Worm (Caenorhabditis elegans) whole organism, L3 larva: ENCODE data around the gene pot-1.

Source experiments
- R02D3.7 ChIP-seq: fragments of 150-350 bp; optimal IDR thresholded peaks from 2 replicates; lab custom pipeline; 2014; ENCODE audit warnings: missing biosample characterization, missing genetic modification characterization
- ceh-16 ChIP-seq: sonication (generic microtip); optimal IDR thresholded peaks from 2 replicates; lab custom pipeline; 2017; ENCODE audit warnings: missing biosample characterization, missing genetic modification characterization
- ceh-28 ChIP-seq: fragments of 150-350 bp; optimal IDR thresholded peaks from 2 replicates; lab custom pipeline; 2014; ENCODE audit warnings: missing biosample characterization, missing genetic modification reagents, missing genetic modification characterization
- ceh-82 ChIP-seq: fragments of 150-350 bp; optimal IDR thresholded peaks from 2 replicates; lab custom pipeline; 2014; ENCODE audit warnings: missing biosample characterization, missing genetic modification characterization
- ceh-9 ChIP-seq: sonication (generic microtip); optimal IDR thresholded peaks from 2 replicates; lab custom pipeline; 2018; ENCODE audit warnings: missing biosample characterization, missing genetic modification characterization
- egl-27 ChIP-seq: sonication (generic microtip); optimal IDR thresholded peaks from 4 replicates; lab custom pipeline; 2017; ENCODE audit warnings: missing biosample characterization, missing genetic modification reagents, missing genetic modification characterization
- elt-1 ChIP-seq: fragments of 150-350 bp; optimal IDR thresholded peaks from 2 replicates; lab custom pipeline; 2014; ENCODE audit warnings: missing biosample characterization, missing genetic modification characterization
- elt-2 ChIP-seq: sonication (generic microtip); optimal IDR thresholded peaks from 2 replicates; lab custom pipeline; 2016; ENCODE audit warnings: missing genetic modification reagents, mild to moderate bottlenecking, missing genetic modification characterization, missing compliant biosample characterization
- jun-1 ChIP-seq: fragments of 150-350 bp; optimal IDR thresholded peaks from 2 replicates; lab custom pipeline; 2014; ENCODE audit warnings: missing biosample characterization, missing genetic modification reagents, missing genetic modification characterization
- lin-15B ChIP-seq: fragments of 150-350 bp; optimal IDR thresholded peaks from 2 replicates; lab custom pipeline; 2014; ENCODE audit warnings: missing biosample characterization, missing genetic modification characterization
- lin-39 ChIP-seq: fragments of 150-350 bp; optimal IDR thresholded peaks from 2 replicates; lab custom pipeline; 2018; ENCODE audit warnings: missing biosample characterization, missing genetic modification reagents, missing genetic modification characterization
- mml-1 ChIP-seq: fragments of 150-350 bp; sonication (generic microtip); optimal IDR thresholded peaks from 3 replicates; lab custom pipeline; 2014; ENCODE audit warnings: missing biosample characterization, missing genetic modification characterization
- nfya-1 ChIP-seq: sonication (generic microtip); optimal IDR thresholded peaks from 2 replicates; lab custom pipeline; 2017; ENCODE audit warnings: missing genetic modification characterization, mild to moderate bottlenecking, missing compliant biosample characterization, antibody characterized with exemption, moderate library complexity; ENCODE audit not compliant: insufficient read depth
- nhr-237 ChIP-seq: fragments of 150-350 bp; optimal IDR thresholded peaks from 2 replicates; lab custom pipeline; 2014; ENCODE audit warnings: missing biosample characterization, missing genetic modification characterization
- nhr-25 ChIP-seq: sonication (generic microtip); optimal IDR thresholded peaks from 2 replicates; lab custom pipeline; 2017; ENCODE audit warnings: missing biosample characterization, missing genetic modification characterization
- nhr-28 ChIP-seq: fragments of 150-350 bp; optimal IDR thresholded peaks from 2 replicates; lab custom pipeline; 2014; ENCODE audit warnings: missing biosample characterization, missing genetic modification characterization
- nhr-43 ChIP-seq: sonication (generic microtip); optimal IDR thresholded peaks from 2 replicates; lab custom pipeline; 2016; ENCODE audit warnings: mild to moderate bottlenecking, missing genetic modification characterization, missing compliant biosample characterization; ENCODE audit not compliant: poor library complexity, severe bottlenecking
- nhr-76 ChIP-seq: fragments of 150-350 bp; sonication (generic microtip); optimal IDR thresholded peaks from 5 replicates; lab custom pipeline; 2014; ENCODE audit warnings: missing biosample characterization, missing genetic modification characterization
- pha-4 ChIP-seq: fragments of 150-350 bp; optimal IDR thresholded peaks from 2 replicates; lab custom pipeline; 2014; ENCODE audit warnings: missing biosample characterization, missing genetic modification reagents, missing genetic modification characterization
- pqm-1 ChIP-seq: fragments of 150-350 bp; optimal IDR thresholded peaks from 2 replicates; lab custom pipeline; 2017; ENCODE audit warnings: missing biosample characterization, missing genetic modification characterization, inconsistent platforms
- snpc-4 ChIP-seq: fragments of 150-350 bp; optimal IDR thresholded peaks from 2 replicates; lab custom pipeline; 2014; ENCODE audit warnings: missing biosample characterization, missing genetic modification characterization
- unc-39 ChIP-seq: sonication (generic microtip); optimal IDR thresholded peaks from 4 replicates; lab custom pipeline; 2017; ENCODE audit warnings: missing biosample characterization, missing genetic modification characterization
- zag-1 ChIP-seq: fragments of 150-350 bp; optimal IDR thresholded peaks from 2 replicates; lab custom pipeline; 2014; ENCODE audit warnings: missing biosample characterization, missing genetic modification characterization
- ztf-11 ChIP-seq: fragments of 150-350 bp; optimal IDR thresholded peaks from 2 replicates; lab custom pipeline; 2014; ENCODE audit warnings: missing biosample characterization, missing genetic modification characterization

The pot-1 gene

DNA sequence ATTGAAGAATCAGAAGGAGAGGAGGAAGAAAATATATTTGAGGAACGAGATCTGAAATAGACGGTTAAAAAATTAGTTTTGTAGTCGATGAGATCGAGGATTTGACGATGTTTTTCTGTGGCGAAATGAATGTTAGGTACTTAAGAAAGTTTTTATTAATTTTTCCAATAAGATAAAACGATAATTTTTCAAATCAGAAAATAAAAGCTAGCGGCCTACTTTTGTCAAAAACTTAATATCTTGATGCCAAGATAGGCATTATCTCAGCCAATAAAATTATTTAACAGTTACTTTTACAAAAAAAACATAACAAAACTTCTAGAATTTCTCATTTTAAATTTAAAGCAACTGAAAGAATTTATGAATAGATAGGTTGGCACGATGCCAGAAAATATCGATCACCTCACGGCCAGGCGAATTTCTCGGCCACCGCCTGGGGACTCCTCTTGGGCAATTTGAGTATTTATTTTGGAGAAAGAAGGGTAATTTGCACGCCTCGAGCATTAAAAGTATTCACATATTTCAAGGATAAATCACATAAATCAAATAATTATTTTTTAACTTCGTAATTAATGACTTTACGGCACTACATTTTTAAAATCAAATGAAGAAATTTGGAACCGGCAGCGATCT is 45.7 kb downstream of the pot-1 start, which contains the start of gene fubl-2:
Gene fubl-2, minus strand, starts transcription at position 51 of the 633 bp plus-strand sequence.
- TF ChIP-seq lin-39 (tag; lab: Kevin White, UChicago) (peak; percentile 72), ceh-28 (tag; lab: Kevin White, UChicago) (peak; percentile 73), nhr-43 (peak; percentile 83), snpc-4 (tag; lab: Kevin White, UChicago) (peak; percentile 58), nhr-237 (tag; lab: Kevin White, UChicago) (no peak), ceh-82 (no peak), R02D3.7 (peak; percentile 44), nhr-28 (tag; lab: Kevin White, UChicago) (no peak), elt-1 (tag; lab: Kevin White, UChicago) (no peak), lin-15B (peak; percentile 82), pqm-1 (peak; percentile 24), nhr-25 (tag; lab: Kevin White, UChicago) (peak; percentile 41), nfya-1 (peak; percentile 68), pha-4 (tag; lab: Kevin White, UChicago) (peak; percentile 71), elt-2 (peak; percentile 35)

DNA sequence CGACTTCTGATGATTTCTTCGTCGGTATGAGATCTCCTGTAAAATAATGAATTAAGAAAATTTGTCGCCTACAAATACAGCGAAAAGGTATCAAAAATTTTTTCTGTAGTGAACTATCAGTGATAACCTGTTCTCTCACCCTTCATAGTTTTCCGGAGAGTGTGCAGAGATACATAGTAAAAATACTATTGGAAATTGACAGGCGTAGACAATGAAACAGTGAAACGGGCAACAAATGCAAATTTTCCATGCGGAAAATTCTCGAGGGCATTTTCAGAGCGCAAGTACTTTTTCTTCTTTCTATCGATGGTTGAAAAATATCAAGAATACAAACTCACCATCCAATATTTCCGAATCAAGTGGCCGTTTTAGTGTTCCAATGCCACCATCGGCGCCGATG is 46.3 kb downstream of the pot-1 start:
- TF ChIP-seq snpc-4 (tag; lab: Kevin White, UChicago) (no peak), ztf-11 (tag; lab: Kevin White, UChicago) (no peak), elt-2 (peak; percentile 28)

DNA sequence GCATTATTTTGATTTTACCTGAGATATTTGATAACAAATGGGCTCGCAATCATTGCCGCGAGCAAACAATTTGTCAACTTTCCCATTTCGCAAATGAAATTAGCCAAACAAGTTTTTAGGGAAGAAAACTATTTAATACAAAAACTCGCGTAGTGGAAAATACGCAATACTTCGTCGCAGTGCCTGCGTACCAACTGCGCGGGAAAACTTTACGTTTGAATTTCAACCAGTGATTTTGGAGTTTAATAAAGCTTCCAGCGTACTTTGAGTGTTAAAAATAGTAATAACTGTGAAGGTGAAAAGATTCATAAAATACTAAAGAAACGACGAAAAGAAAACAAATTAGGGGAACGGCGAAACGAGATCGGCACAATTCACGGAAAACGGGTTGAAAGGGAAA is 48.6 kb downstream of the pot-1 start, which contains the start of gene tofu-7:
Gene tofu-7, minus strand, starts transcription at position 111 of the 400 bp plus-strand sequence.
- TF ChIP-seq zag-1 (tag; lab: Kevin White, UChicago): no peak
- TF ChIP-seq ceh-16 (tag; lab: Kevin White, UChicago): no peak
- no peak for TF ChIP-seq nhr-76 (tag; lab: Kevin White, UChicago)
- TF ChIP-seq lin-39 (tag; lab: Kevin White, UChicago): no peak
- TF ChIP-seq pqm-1: no peak
- no peak for TF ChIP-seq egl-27 (tag; lab: Kevin White, UChicago)
- TF ChIP-seq mml-1: no peak
- TF ChIP-seq jun-1 (tag; lab: Kevin White, UChicago): no peak
- TF ChIP-seq ceh-9 (tag; lab: Kevin White, UChicago): no peak
- TF ChIP-seq unc-39 (tag; lab: Kevin White, UChicago): no peak
- TF ChIP-seq ceh-28 (tag; lab: Kevin White, UChicago): no peak

DNA sequence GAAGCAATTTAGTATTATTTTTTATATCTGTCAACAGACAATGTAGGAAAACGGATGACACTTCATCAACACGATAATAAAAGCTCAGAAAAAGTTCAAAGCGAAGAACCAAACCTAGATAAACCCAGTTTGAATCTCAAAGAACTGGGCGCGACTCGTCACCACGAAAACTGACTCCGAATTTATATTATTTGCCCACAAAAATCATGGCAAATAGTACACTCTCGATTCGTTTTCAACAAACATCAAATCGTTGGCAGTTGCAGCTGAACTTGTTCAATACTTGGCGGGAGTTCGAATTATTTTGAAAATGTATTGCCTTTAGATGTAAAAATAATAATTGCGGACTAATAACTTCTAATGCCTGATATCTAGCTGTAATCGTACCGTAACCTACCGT is 50.4 kb downstream of the pot-1 start:
- no peak for TF ChIP-seq elt-1 (tag; lab: Kevin White, UChicago)
- TF ChIP-seq pha-4 (tag; lab: Kevin White, UChicago): peak; percentile 26
